Fruit fly (Drosophila melanogaster) whole organism, embryonic: ENCODE measurements around the gene CG45066.
A peak's percentile ranks its signal among the peaks of the same experiment; 100 is the strongest.

Experiments used
- B-H1 ChIP-seq: fragments of 200-800 bp; sonication (Bioruptor generic); IDR thresholded peaks from 3 replicates; pipeline ENCODE4 v1.3.6; 2022; ENCODE audit warnings: missing biosample characterization, missing genetic modification characterization
- CG1024 ChIP-seq: fragments of 200-800 bp; sonication (Bioruptor generic); IDR thresholded peaks from 2 replicates; pipeline ENCODE4 v1.3.6; 2022; ENCODE audit warnings: missing biosample characterization, missing genetic modification characterization
- CG11085 ChIP-seq: fragments of 200-800 bp; sonication (Bioruptor generic); IDR thresholded peaks from 2 replicates; pipeline ENCODE4 v1.3.6; 2022; ENCODE audit warnings: missing biosample characterization, missing genetic modification characterization
- CG11696 ChIP-seq: fragments of 200-800 bp; sonication (Bioruptor generic); IDR thresholded peaks from 2 replicates; pipeline ENCODE4 v1.3.6; 2022; ENCODE audit warnings: missing biosample characterization, missing genetic modification characterization
- CG12391 ChIP-seq: fragments of 200-800 bp; sonication (Bioruptor generic); optimal IDR thresholded peaks from 3 replicates; lab custom pipeline; 2018; ENCODE audit warnings: missing biosample characterization, mild to moderate bottlenecking, missing genetic modification characterization, moderate library complexity
- CG12942 ChIP-seq: fragments of 200-800 bp; sonication (Bioruptor generic); optimal IDR thresholded peaks from 3 replicates; lab custom pipeline; 2016; ENCODE audit warnings: missing biosample characterization, missing genetic modification characterization
- CG1529 ChIP-seq: fragments of 200-800 bp; sonication (Bioruptor generic); optimal IDR thresholded peaks from 3 replicates; lab custom pipeline; 2018; ENCODE audit warnings: missing biosample characterization, missing genetic modification characterization
- CG15601 ChIP-seq: fragments of 200-800 bp; sonication (Bioruptor generic); optimal IDR thresholded peaks from 3 replicates; lab custom pipeline; 2019; ENCODE audit warnings: missing biosample characterization, mild to moderate bottlenecking, missing genetic modification characterization, moderate library complexity
- CG16863 ChIP-seq: fragments of 200-800 bp; sonication (Bioruptor generic); optimal IDR thresholded peaks from 3 replicates; lab custom pipeline; 2016; ENCODE audit warnings: missing biosample characterization, missing genetic modification characterization
- CG30020 ChIP-seq: fragments of 200-800 bp; optimal IDR thresholded peaks from 2 replicates; lab custom pipeline; 2019; ENCODE audit warnings: missing biosample characterization, mild to moderate bottlenecking, missing genetic modification characterization, moderate library complexity
- CG32767 ChIP-seq: fragments of 200-800 bp; sonication (Bioruptor generic); IDR thresholded peaks from 2 replicates; pipeline ENCODE4 v1.3.6; 2022; ENCODE audit warnings: missing biosample characterization, missing genetic modification characterization
- CG42726 ChIP-seq: fragments of 200-800 bp; sonication (Bioruptor generic); IDR thresholded peaks from 2 replicates; pipeline ENCODE4 v1.3.6; 2022; ENCODE audit warnings: missing biosample characterization, missing genetic modification characterization; ENCODE audit not compliant: partially characterized antibody
- CG5180 ChIP-seq: fragments of 200-800 bp; sonication (Bioruptor generic); optimal IDR thresholded peaks from 3 replicates; lab custom pipeline; 2017; ENCODE audit warnings: missing biosample characterization, missing genetic modification characterization, mild to moderate bottlenecking, moderate library complexity, missing genetic modification reagents
- CG6765 ChIP-seq: fragments of 200-800 bp; sonication (Bioruptor generic); optimal IDR thresholded peaks from 3 replicates; lab custom pipeline; 2017; ENCODE audit warnings: missing biosample characterization, mild to moderate bottlenecking, missing genetic modification characterization
- CG8924 ChIP-seq: fragments of 200-800 bp; optimal IDR thresholded peaks from 3 replicates; lab custom pipeline; 2019; ENCODE audit warnings: missing biosample characterization, mild to moderate bottlenecking, missing genetic modification characterization, moderate library complexity
- Chrac-16 ChIP-seq: fragments of 200-800 bp; sonication (Bioruptor generic); optimal IDR thresholded peaks from 3 replicates; lab custom pipeline; 2016; ENCODE audit warnings: missing biosample characterization, missing genetic modification characterization
- CoRest ChIP-seq: fragments of 200-800 bp; sonication (Bioruptor generic); optimal IDR thresholded peaks from 3 replicates; lab custom pipeline; 2018; ENCODE audit warnings: missing biosample characterization, mild to moderate bottlenecking, missing genetic modification characterization, moderate library complexity
- Ets97D ChIP-seq: fragments of 200-800 bp; sonication (Bioruptor generic); optimal IDR thresholded peaks from 3 replicates; lab custom pipeline; 2016; ENCODE audit warnings: missing biosample characterization, missing genetic modification characterization
- GATAe ChIP-seq: fragments of 200-800 bp; sonication (Bioruptor generic); conservative IDR thresholded peaks from 2 replicates; pipeline ENCODE4 v1.3.6; 2022; ENCODE audit warnings: missing biosample characterization, missing genetic modification characterization
- Gug ChIP-seq: fragments of 200-800 bp; sonication (Bioruptor generic); IDR thresholded peaks from 4 replicates; pipeline ENCODE4 v1.3.6; 2022; ENCODE audit warnings: missing biosample characterization, missing genetic modification characterization
- MBD-R2 ChIP-seq: fragments of 200-800 bp; sonication (Bioruptor generic); IDR thresholded peaks from 2 replicates; pipeline ENCODE4 v1.3.6; 2022; ENCODE audit warnings: missing biosample characterization, missing genetic modification characterization
- MTF-1 ChIP-seq: fragments of 200-800 bp; sonication (Bioruptor generic); optimal IDR thresholded peaks from 2 replicates; lab custom pipeline; 2018; ENCODE audit warnings: missing biosample characterization, mild to moderate bottlenecking, missing genetic modification characterization, borderline replicate concordance
- Mad ChIP-seq: fragments of 200-800 bp; sonication (Bioruptor generic); optimal IDR thresholded peaks from 2 replicates; lab custom pipeline; 2016; ENCODE audit warnings: missing biosample characterization, missing genetic modification characterization
- NK7.1 ChIP-seq: fragments of 200-800 bp; sonication (Bioruptor generic); optimal IDR thresholded peaks from 3 replicates; lab custom pipeline; 2016; ENCODE audit warnings: missing biosample characterization, missing genetic modification characterization
- Nf-YA ChIP-seq: fragments of 200-800 bp; sonication (Bioruptor generic); IDR thresholded peaks from 2 replicates; pipeline ENCODE4 v1.3.6; 2022; ENCODE audit warnings: missing biosample characterization, missing genetic modification characterization
- Oli ChIP-seq: fragments of 200-800 bp; sonication (Bioruptor generic); optimal IDR thresholded peaks from 2 replicates; lab custom pipeline; 2018; ENCODE audit warnings: missing biosample characterization, mild to moderate bottlenecking, missing genetic modification characterization, moderate library complexity
- Rx ChIP-seq: fragments of 200-800 bp; sonication (Bioruptor generic); IDR thresholded peaks from 2 replicates; pipeline ENCODE4 v1.3.6; 2022; ENCODE audit warnings: missing biosample characterization, missing genetic modification characterization
- Sin3A ChIP-seq: fragments of >200 bp; optimal IDR thresholded peaks from 2 replicates; lab custom pipeline; 2018
- Sry-δ ChIP-seq: fragments of 200-800 bp; sonication (Bioruptor generic); optimal IDR thresholded peaks from 2 replicates; lab custom pipeline; 2016; ENCODE audit warnings: missing biosample characterization, missing genetic modification characterization
- TFAM ChIP-seq: fragments of 200-800 bp; sonication (Bioruptor generic); optimal IDR thresholded peaks from 2 replicates; lab custom pipeline; 2017; ENCODE audit warnings: missing biosample characterization, missing genetic modification characterization, inconsistent platforms
- Xbp1 ChIP-seq: fragments of 200-800 bp; sonication (Bioruptor generic); optimal IDR thresholded peaks from 3 replicates; lab custom pipeline; 2016; ENCODE audit warnings: missing biosample characterization, mild to moderate bottlenecking, missing genetic modification characterization
- chn ChIP-seq: fragments of 200-800 bp; sonication (Bioruptor generic); optimal IDR thresholded peaks from 2 replicates; lab custom pipeline; 2016; ENCODE audit warnings: missing biosample characterization, missing genetic modification characterization
- crc ChIP-seq: fragments of 200-800 bp; sonication (Bioruptor generic); optimal IDR thresholded peaks from 2 replicates; lab custom pipeline; 2016; ENCODE audit warnings: missing biosample characterization, missing genetic modification characterization
- esg ChIP-seq: fragments of 200-800 bp; sonication (Bioruptor generic); conservative IDR thresholded peaks from 2 replicates; pipeline ENCODE4 v1.3.6; 2022; ENCODE audit warnings: missing biosample characterization, missing genetic modification characterization
- eve ChIP-seq, 2 experiments: fragments of >200 bp; optimal IDR thresholded peaks; 2 replicates each; lab custom pipeline; 2017; ENCODE audit warnings: missing biosample characterization in 2 of 2, missing genetic modification characterization in 2 of 2
- ewg ChIP-seq: fragments of 200-800 bp; sonication (Bioruptor generic); optimal IDR thresholded peaks from 3 replicates; lab custom pipeline; 2017; ENCODE audit warnings: mild to moderate bottlenecking, missing biosample characterization, missing genetic modification reagents, missing genetic modification characterization
- fru ChIP-seq: fragments of >200 bp; optimal IDR thresholded peaks from 2 replicates; lab custom pipeline; 2017
- grn ChIP-seq: fragments of 200-800 bp; sonication (Bioruptor generic); optimal IDR thresholded peaks from 3 replicates; lab custom pipeline; 2017; ENCODE audit warnings: missing biosample characterization, missing genetic modification characterization
- ham ChIP-seq: fragments of 200-800 bp; sonication (Bioruptor generic); IDR thresholded peaks from 2 replicates; pipeline ENCODE4 v1.3.6; 2022; ENCODE audit warnings: missing biosample characterization, missing genetic modification characterization
- jing ChIP-seq: fragments of 200-800 bp; sonication (Bioruptor generic); optimal IDR thresholded peaks from 2 replicates; lab custom pipeline; 2018; ENCODE audit warnings: missing biosample characterization, mild to moderate bottlenecking, missing genetic modification characterization
- luna ChIP-seq: fragments of 200-800 bp; sonication (Bioruptor generic); optimal IDR thresholded peaks from 2 replicates; lab custom pipeline; 2016; ENCODE audit warnings: missing biosample characterization, missing genetic modification characterization
- pho ChIP-seq: fragments of 200-800 bp; sonication (Bioruptor generic); optimal IDR thresholded peaks from 2 replicates; lab custom pipeline; 2016; ENCODE audit warnings: missing biosample characterization, missing genetic modification characterization
- pita ChIP-seq: fragments of 200-800 bp; sonication (Bioruptor generic); optimal IDR thresholded peaks from 2 replicates; lab custom pipeline; 2017; ENCODE audit warnings: missing biosample characterization, mild to moderate bottlenecking, missing genetic modification characterization
- pros ChIP-seq: fragments of 200-800 bp; sonication (Bioruptor generic); optimal IDR thresholded peaks from 3 replicates; lab custom pipeline; 2019; ENCODE audit warnings: missing biosample characterization, mild to moderate bottlenecking, missing genetic modification characterization, moderate library complexity
- sens-2 ChIP-seq: fragments of 200-800 bp; sonication (Bioruptor generic); IDR thresholded peaks from 2 replicates; pipeline ENCODE4 v1.3.6; 2022; ENCODE audit warnings: missing biosample characterization, missing genetic modification characterization
- sr ChIP-seq: fragments of 200-800 bp; sonication (Bioruptor generic); IDR thresholded peaks from 3 replicates; pipeline ENCODE4 v1.3.6; 2022; ENCODE audit warnings: missing biosample characterization, missing genetic modification characterization
- tin ChIP-seq: fragments of 200-800 bp; sonication (Bioruptor generic); optimal IDR thresholded peaks from 3 replicates; lab custom pipeline; 2016; ENCODE audit warnings: missing biosample characterization, missing genetic modification characterization
- tio ChIP-seq: fragments of 200-800 bp; sonication (Bioruptor generic); optimal IDR thresholded peaks from 2 replicates; lab custom pipeline; 2017; ENCODE audit warnings: missing biosample characterization, missing genetic modification characterization, inconsistent platforms
- tx ChIP-seq: fragments of 200-800 bp; sonication (Bioruptor generic); optimal IDR thresholded peaks from 2 replicates; lab custom pipeline; 2016; ENCODE audit warnings: missing biosample characterization, missing genetic modification characterization
- usp ChIP-seq: fragments of >200 bp; optimal IDR thresholded peaks from 2 replicates; lab custom pipeline; 2017; ENCODE audit warnings: missing biosample characterization, missing genetic modification characterization
- z ChIP-seq: fragments of 200-800 bp; sonication (Bioruptor generic); IDR thresholded peaks from 3 replicates; pipeline ENCODE4 v1.3.6; 2022; ENCODE audit warnings: missing biosample characterization, missing genetic modification characterization

Gene CG45066

dm6 chr3L:3083329-3084083 lies 27.5 kb downstream of the CG45066 start (continued):
- TF ChIP-seq CG6765 (GFP tag; lab: Kevin White, UChicago) (peak; percentile 30), Rx (GFP tag; lab: Robert Waterston, UW) (peak; percentile 14; the same call in 1 of the 2 replicates), usp (no peak), Mad (GFP tag; lab: Kevin White, UChicago) (no peak), Ets97D (no peak), CG5180 (GFP tag; lab: Kevin White, UChicago) (peak; percentile 69), ewg (GFP tag; lab: Kevin White, UChicago) (peak; percentile 67), Gug (GFP tag; lab: Robert Waterston, UW) (peak; percentile 16; the same call in 1 of the 4 replicates), fru (lab: Kevin White, UChicago) (no peak), CG11085 (GFP tag; lab: Robert Waterston, UW) (no peak), GATAe (GFP tag; lab: Robert Waterston, UW) (peak; percentile 91), eve (GFP tag; optimal IDR thresholded peaks at IDR 0.05; lab: Kevin White, UChicago) (peak in 1 of 2 experiments; percentile 77), Sin3A (lab: Kevin White, UChicago) (no peak), CoRest (no peak), CG30020 (no peak), CG32767 (GFP tag; lab: Robert Waterston, UW) (0 out of 2 replicates have a peak, but pooled peaks have one; percentile 37), pita (GFP tag; lab: Kevin White, UChicago) (no peak), pros (GFP tag; lab: Kevin White, UChicago) (peak; percentile 62), B-H1 (no peak; the same call in 2 of the 3 replicates), TFAM (GFP tag; lab: Kevin White, UChicago) (peak; percentile 47), sens-2 (GFP tag; lab: Robert Waterston, UW) (peak; percentile 7; the same call in 1 of the 2 replicates), CG15601 (tag; lab: Kevin White, UChicago) (peak; percentile 81), Sry-δ (GFP tag; lab: Kevin White, UChicago) (no peak), luna (GFP tag; lab: Kevin White, UChicago) (no peak), CG16863 (GFP tag; lab: Kevin White, UChicago) (peak; percentile 58), esg (no peak), MTF-1 (peak; percentile 79), sr (GFP tag; lab: Robert Waterston, UW) (0 out of 3 replicates have a peak, but pooled peaks have one; percentile 17), crc (GFP tag; lab: Kevin White, UChicago) (no peak), CG42726 (0 out of 2 replicates have a peak, but pooled peaks have one; percentile 7), Chrac-16 (GFP tag; lab: Kevin White, UChicago) (no peak), CG1024 (peak; percentile 70), jing (no peak), tx (no peak), MBD-R2 (GFP tag; lab: Robert Waterston, UW) (no peak), chn (GFP tag; lab: Kevin White, UChicago) (no peak), NK7.1 (GFP tag; lab: Kevin White, UChicago) (peak; percentile 52), Xbp1 (GFP tag; lab: Kevin White, UChicago) (no peak), ham (GFP tag; lab: Robert Waterston, UW) (no peak), CG1529 (GFP tag; lab: Kevin White, UChicago) (peak; percentile 54), pho (no peak), CG8924 (tag; lab: Kevin White, UChicago) (peak; percentile 24), CG12391 (no peak), tin (GFP tag; lab: Kevin White, UChicago) (no peak), z (GFP tag; lab: Robert Waterston, UW) (peak; percentile 80), grn (peak; percentile 97), tio (no peak), CG12942 (no peak), Nf-YA (GFP tag; lab: Robert Waterston, UW) (0 out of 2 replicates have a peak, but pooled peaks have one; percentile 12), CG11696 (no peak), Oli (no peak)
